Fruit fly (Drosophila melanogaster) S2 (cell line): ENCODE data around the gene CG1835.

Source experiments
- CG8478 ChIP-seq: fragments of >200 bp; optimal IDR thresholded peaks from 2 replicates; lab custom pipeline; 2018
- CTCF ChIP-seq, 2 experiments: fragments of >200 bp; optimal IDR thresholded peaks; 2 replicates each; lab custom pipeline; 2018

DNA sequence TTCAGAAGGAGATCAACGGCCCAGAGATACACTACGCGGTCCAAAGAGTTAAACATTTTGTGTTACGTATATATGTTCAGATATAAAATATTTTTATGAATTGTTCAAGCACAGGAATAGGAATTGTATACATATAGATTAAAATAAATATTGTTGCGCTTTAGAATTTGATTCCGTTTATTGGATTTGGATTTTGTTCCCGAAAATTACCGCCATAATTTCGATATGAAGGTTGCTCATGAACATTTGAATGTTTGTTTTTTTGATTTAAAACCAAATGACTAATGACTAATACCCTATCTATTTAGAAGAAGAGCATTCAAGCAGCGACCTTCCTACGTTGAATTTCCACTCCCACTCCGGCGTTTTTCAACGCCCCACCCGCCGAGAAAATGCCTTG lies 17.8 kb upstream of the CG1835 start:
- TF ChIP-seq CTCF (optimal IDR thresholded peaks at IDR 0.05; lab: Kevin White, UChicago): no peak
- no peak for TF ChIP-seq CG8478
